Worm (Caenorhabditis elegans): ENCODE data around the gene ceh-89.

ce11 chrX:14113347-14113746 lies 28.4 kb upstream of the ceh-89 start, which contains the start of gene nhr-281:
- TF ChIP-seq fos-1 (tag; optimal IDR thresholded peaks at IDR 0.05) (no peak), ces-1 (GFP tag; optimal IDR thresholded peaks at IDR 0.05) (no peak), lin-35 (GFP tag; optimal IDR thresholded peaks at IDR 0.05) (no peak), lin-39 (tag; optimal IDR thresholded peaks at IDR 0.05) (no peak), nhr-237 (tag; optimal IDR thresholded peaks at IDR 0.05) (no peak), ama-1 (optimal IDR thresholded peaks at IDR 0.05) (no peak), elt-3 (tag; optimal IDR thresholded peaks at IDR 0.05) (no peak)
